Worm (Caenorhabditis elegans): ENCODE results near the gene srh-18.

Gene srh-18

DNA sequence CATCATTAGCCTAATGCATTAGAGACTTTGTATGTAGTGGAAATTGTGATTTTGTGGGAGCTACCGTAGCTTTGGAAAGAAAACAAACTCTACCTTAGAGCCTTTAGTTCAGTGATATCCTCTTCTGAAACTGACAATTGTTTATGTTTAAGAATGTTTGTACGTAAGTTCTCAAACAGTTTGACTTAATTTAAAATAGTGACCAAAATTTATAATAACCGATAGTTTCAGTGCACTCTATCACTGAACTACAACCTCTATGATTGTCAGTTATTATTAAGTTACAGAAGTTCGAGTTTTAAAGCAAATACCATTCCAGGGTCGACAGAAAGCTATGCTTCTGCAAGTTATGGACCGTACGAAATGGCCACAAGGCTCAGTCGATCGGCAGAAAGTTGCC is 9.6 kb upstream of the srh-18 start, which contains the start of gene C50B6.1:
Gene C50B6.1, plus strand, starts transcription at position 301 of the 400 bp plus-strand sequence.
- no peak for TF ChIP-seq Y75B8A.6 (GFP tag; IDR thresholded peaks at IDR 0.05)
- TF ChIP-seq vab-7 (GFP tag; IDR thresholded peaks at IDR 0.05): no peak
- no peak for TF ChIP-seq dpl-1 (GFP tag; optimal IDR thresholded peaks at IDR 0.05)
- TF ChIP-seq hlh-30 (tag; optimal IDR thresholded peaks at IDR 0.05; ENCODE audit: insufficient read depth): no peak
- no peak for TF ChIP-seq F26F4.8 (GFP tag; conservative IDR thresholded peaks at IDR 0.05)
- TF ChIP-seq mes-2 (tag; optimal IDR thresholded peaks at IDR 0.05; ENCODE audit: poor library complexity, severe bottlenecking): no peak
- no peak for TF ChIP-seq nhr-48 (tag; optimal IDR thresholded peaks at IDR 0.05)
- no peak for TF ChIP-seq zip-11 (GFP tag; IDR thresholded peaks at IDR 0.05)

DNA sequence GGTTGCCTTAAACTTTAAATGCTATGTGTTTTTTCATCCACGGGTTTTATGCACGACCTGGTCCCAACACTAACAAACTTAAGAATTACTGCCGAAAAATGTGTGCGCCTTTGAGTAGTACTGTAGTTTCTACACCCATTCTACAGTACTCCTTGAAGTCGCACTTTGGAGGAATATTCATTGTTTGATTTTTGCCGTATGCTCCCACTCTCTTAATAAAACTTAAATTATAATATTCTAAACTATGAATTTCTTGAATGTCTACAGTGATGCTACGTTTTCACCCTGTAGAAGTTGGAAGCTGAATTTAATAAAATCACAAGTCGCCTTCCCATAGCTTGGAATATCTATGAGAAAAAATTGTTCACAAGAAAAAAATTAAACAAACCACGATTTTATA is 8.4 kb upstream of the srh-18 start:
- TF ChIP-seq unc-130 (GFP tag; optimal IDR thresholded peaks at IDR 0.05) (peak; percentile 22), mes-2 (tag; optimal IDR thresholded peaks at IDR 0.05; ENCODE audit: poor library complexity, severe bottlenecking) (no peak)

DNA sequence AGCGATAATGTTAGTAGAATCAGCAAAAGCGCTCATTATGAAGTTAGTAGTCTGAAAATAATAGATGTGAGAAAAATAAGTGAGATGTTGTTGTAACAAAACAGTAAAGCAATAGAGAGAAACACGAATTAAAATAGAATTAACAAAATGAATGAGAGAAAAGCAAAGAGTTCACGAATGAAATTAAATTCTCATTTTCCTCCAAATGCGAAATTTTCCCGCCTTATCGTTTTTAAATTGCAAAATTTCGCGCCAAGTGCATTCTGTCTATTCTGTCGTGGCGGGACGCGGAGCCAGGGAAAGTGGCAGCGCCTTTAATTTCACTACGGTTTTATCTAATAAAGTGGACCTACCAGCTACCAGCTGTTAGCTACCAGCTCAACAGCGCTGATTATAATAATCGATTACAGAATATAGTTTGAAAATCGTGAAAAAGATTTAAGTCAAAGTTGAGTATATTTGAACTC is 6.0 kb upstream of the srh-18 start, which contains the start of gene nasp-2:
Gene nasp-2, minus strand, starts transcription at position 51 of the 467 bp plus-strand sequence.
- TF ChIP-seq R02D3.7 (tag; optimal IDR thresholded peaks at IDR 0.05): no peak
- TF ChIP-seq dpl-1 (GFP tag; optimal IDR thresholded peaks at IDR 0.05): peak; percentile 63
- peak; percentile 91 for TF ChIP-seq F49E8.2 (tag; optimal IDR thresholded peaks at IDR 0.05; ENCODE audit: borderline replicate concordance)
- no peak for TF ChIP-seq skn-1 (tag; optimal IDR thresholded peaks at IDR 0.05)
- no peak for TF ChIP-seq F37D6.2 (tag; optimal IDR thresholded peaks at IDR 0.05)
- peak; percentile 97 for TF ChIP-seq Y48G9A.11 (GFP tag; IDR thresholded peaks at IDR 0.05)
- TF ChIP-seq tra-1 (GFP tag; IDR thresholded peaks at IDR 0.05): 0 out of 2 replicates have a peak, but pooled peaks have one; percentile 8
- no peak for TF ChIP-seq set-16 (GFP tag; IDR thresholded peaks at IDR 0.05)
- TF ChIP-seq unc-130 (GFP tag; optimal IDR thresholded peaks at IDR 0.05): peak; percentile 87
- peak; percentile 63 for TF ChIP-seq mes-2 (tag; optimal IDR thresholded peaks at IDR 0.05; ENCODE audit: poor library complexity, severe bottlenecking)
- TF ChIP-seq T20F7.1 (GFP tag; optimal IDR thresholded peaks at IDR 0.05): peak; percentile 81
- TF ChIP-seq egl-43 (GFP tag; IDR thresholded peaks at IDR 0.05): no peak
- no peak for TF ChIP-seq hmg-1.1 (GFP tag; IDR thresholded peaks at IDR 0.05)
- TF ChIP-seq lin-38 (GFP tag; IDR thresholded peaks at IDR 0.05): peak; percentile 79
- TF ChIP-seq nhr-6 (tag; optimal IDR thresholded peaks at IDR 0.05): peak; percentile 77
- no peak for TF ChIP-seq arid-1 (GFP tag; conservative IDR thresholded peaks at IDR 0.05)
- TF ChIP-seq ZK337.2 (GFP tag; IDR thresholded peaks at IDR 0.05): peak; percentile 51; the same call in 1 of the 2 replicates
- TF ChIP-seq zip-2 (tag; optimal IDR thresholded peaks at IDR 0.05): no peak
- TF ChIP-seq dmd-9 (GFP tag; IDR thresholded peaks at IDR 0.05): 0 out of 2 replicates have a peak, but pooled peaks have one; percentile 43

ce11 chrV:13313045-13313623 is 5.1 kb upstream of the srh-18 start, which contains the start of gene C50B6.3:
TSS of gene C50B6.3 (plus strand) at chrV:13313573.
- TF ChIP-seq mdt-29 (GFP tag; IDR thresholded peaks at IDR 0.05): no peak
- peak; percentile 96 for TF ChIP-seq Y48G9A.11 (GFP tag; IDR thresholded peaks at IDR 0.05)
- peak; percentile 65 for TF ChIP-seq hlh-30 (tag; optimal IDR thresholded peaks at IDR 0.05; ENCODE audit: insufficient read depth)
- TF ChIP-seq skn-1 (tag; optimal IDR thresholded peaks at IDR 0.05): no peak
- no peak for TF ChIP-seq cey-2 (tag; optimal IDR thresholded peaks at IDR 0.05; ENCODE audit: borderline replicate concordance, insufficient read depth)
- TF ChIP-seq F10B5.3 (tag; optimal IDR thresholded peaks at IDR 0.05): no peak
- peak; percentile 5 for TF ChIP-seq nhr-25 (tag; optimal IDR thresholded peaks at IDR 0.05; ENCODE audit: borderline replicate concordance, insufficient read depth)
- peak; percentile 26 for TF ChIP-seq nhr-48 (tag; optimal IDR thresholded peaks at IDR 0.05)
- no peak for TF ChIP-seq zip-11 (GFP tag; IDR thresholded peaks at IDR 0.05)
- no peak for TF ChIP-seq F49E8.2 (tag; optimal IDR thresholded peaks at IDR 0.05; ENCODE audit: borderline replicate concordance)
- no peak for TF ChIP-seq lin-1 (GFP tag; IDR thresholded peaks at IDR 0.05)
- no peak for TF ChIP-seq nhr-111 (GFP tag; optimal IDR thresholded peaks at IDR 0.05)
- no peak for TF ChIP-seq php-3 (GFP tag; IDR thresholded peaks at IDR 0.05)
- no peak for TF ChIP-seq nhr-77 (tag; optimal IDR thresholded peaks at IDR 0.05)
- no peak for TF ChIP-seq vab-7 (GFP tag; IDR thresholded peaks at IDR 0.05)
- no peak for TF ChIP-seq ceh-44 (GFP tag; IDR thresholded peaks at IDR 0.05)
- peak in 1 of 2 experiments; percentile 13 for TF ChIP-seq daf-16 (GFP tag; optimal IDR thresholded peaks at IDR 0.05)
- peak; percentile 28 for TF ChIP-seq daf-16 (tag; optimal IDR thresholded peaks at IDR 0.05)
- TF ChIP-seq hmg-1.1 (GFP tag; IDR thresholded peaks at IDR 0.05): peak; percentile 36; the same call in 1 of the 2 replicates
- TF ChIP-seq T20F7.1 (GFP tag; optimal IDR thresholded peaks at IDR 0.05): peak; percentile 99
- no peak for TF ChIP-seq pqm-1 (tag; optimal IDR thresholded peaks at IDR 0.05)
- TF ChIP-seq nhr-42 (GFP tag; IDR thresholded peaks at IDR 0.05): no peak
- peak; percentile 18 for TF ChIP-seq F37D6.2 (tag; optimal IDR thresholded peaks at IDR 0.05)
- no peak for TF ChIP-seq lin-29 (GFP tag; IDR thresholded peaks at IDR 0.05)
- TF ChIP-seq lin-15B (tag; optimal IDR thresholded peaks at IDR 0.05): peak; percentile 56
- no peak for TF ChIP-seq unc-39 (tag; optimal IDR thresholded peaks at IDR 0.05)
- TF ChIP-seq set-16 (GFP tag; IDR thresholded peaks at IDR 0.05): no peak
